Worm (Caenorhabditis elegans) whole organism, L2 larva: ENCODE measurements around the gene sru-45.

Experiments
- aly-2 ChIP-seq: fragments of 150-350 bp; optimal IDR thresholded peaks from 2 replicates; lab custom pipeline; 2014; ENCODE audit warnings: missing biosample characterization, missing genetic modification characterization
- dmd-4 ChIP-seq: sonication (generic microtip); optimal IDR thresholded peaks from 2 replicates; lab custom pipeline; 2017; ENCODE audit warnings: missing biosample characterization, missing genetic modification characterization
- egl-27 ChIP-seq: sonication (generic microtip); optimal IDR thresholded peaks from 3 replicates; lab custom pipeline; 2017; ENCODE audit warnings: missing biosample characterization, missing genetic modification reagents, missing genetic modification characterization
- elt-1 ChIP-seq: fragments of 150-350 bp; optimal IDR thresholded peaks from 2 replicates; lab custom pipeline; 2014; ENCODE audit warnings: missing biosample characterization, missing genetic modification characterization
- nhr-11 ChIP-seq: fragments of 150-350 bp; optimal IDR thresholded peaks from 2 replicates; lab custom pipeline; 2014; ENCODE audit warnings: missing biosample characterization, missing genetic modification characterization
- nhr-237 ChIP-seq: fragments of 150-350 bp; optimal IDR thresholded peaks from 2 replicates; lab custom pipeline; 2014; ENCODE audit warnings: missing biosample characterization, missing genetic modification characterization
- nhr-6 ChIP-seq: fragments of 150-350 bp; optimal IDR thresholded peaks from 2 replicates; lab custom pipeline; 2014; ENCODE audit warnings: missing biosample characterization, missing genetic modification characterization
- sem-4 ChIP-seq: fragments of 150-350 bp; optimal IDR thresholded peaks from 2 replicates; lab custom pipeline; 2014; ENCODE audit warnings: missing biosample characterization, missing genetic modification reagents, missing genetic modification characterization

DNA sequence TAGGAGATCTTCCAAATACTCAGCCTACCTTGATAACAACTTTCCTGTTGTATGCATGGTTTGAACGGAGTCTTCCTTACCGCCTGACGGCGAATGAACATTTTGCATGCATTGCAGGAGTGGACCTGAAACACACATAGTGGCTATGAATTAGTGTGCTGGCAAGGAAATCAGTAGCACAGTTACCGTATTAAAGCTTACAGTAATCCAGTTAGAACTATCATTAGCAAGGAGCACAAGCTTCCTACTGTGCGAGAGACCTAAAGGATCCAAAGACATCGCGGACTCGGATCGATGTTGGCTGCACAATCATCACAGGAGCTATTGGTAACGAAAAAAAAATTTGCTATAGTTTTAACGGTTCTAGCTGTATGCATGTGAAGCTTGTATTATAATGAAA is 5.0 kb downstream of the sru-45 start, which contains the start of gene nhr-233:
- TF ChIP-seq elt-1 (tag; lab: Kevin White, UChicago) (no peak), sem-4 (no peak), nhr-11 (tag; lab: Kevin White, UChicago) (no peak), dmd-4 (tag; lab: Kevin White, UChicago) (no peak), aly-2 (tag; lab: Kevin White, UChicago) (no peak), nhr-6 (tag; lab: Kevin White, UChicago) (no peak), nhr-237 (tag; lab: Kevin White, UChicago) (no peak), egl-27 (tag; lab: Kevin White, UChicago) (no peak)
